Worm (Caenorhabditis elegans): ENCODE measurements around the gene F13H10.6.

DNA sequence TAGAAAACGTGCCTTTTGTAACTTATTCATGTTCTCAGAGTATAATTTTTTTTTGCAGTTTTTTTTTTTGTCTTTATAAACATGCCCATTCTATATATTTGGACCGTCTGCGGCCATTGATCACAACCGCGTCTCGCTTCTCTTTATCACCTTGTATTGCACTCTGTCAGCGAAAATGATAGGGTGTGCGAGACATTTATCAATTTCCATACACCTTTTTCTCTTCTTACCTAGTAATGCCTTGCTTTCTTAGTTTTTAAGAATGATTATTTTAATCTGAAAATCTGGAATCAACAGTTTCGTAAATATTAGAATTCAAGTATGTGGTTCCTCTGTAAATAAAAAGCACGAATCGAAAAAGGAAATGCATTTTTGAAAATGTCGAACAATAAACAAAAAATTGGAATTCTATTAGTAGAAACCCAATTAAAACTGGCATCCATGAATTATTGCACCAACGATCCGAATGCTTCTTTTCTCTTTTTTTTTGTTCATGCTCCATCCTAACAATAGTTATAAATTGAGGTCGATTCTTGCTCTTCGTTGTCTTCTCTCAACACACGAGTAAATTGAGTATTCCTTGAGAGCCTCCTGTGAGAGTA is 28.1 kb downstream of the F13H10.6 start:
- TF ChIP-seq ama-1 (optimal IDR thresholded peaks at IDR 0.05) = no peak
- no peak for TF ChIP-seq sea-1 (GFP tag; conservative IDR thresholded peaks at IDR 0.05)
- TF ChIP-seq tra-4 (tag; optimal IDR thresholded peaks at IDR 0.05) = no peak
- no peak for TF ChIP-seq scrt-1 (GFP tag; IDR thresholded peaks at IDR 0.05)
- no peak for TF ChIP-seq ceh-13 (GFP tag; optimal IDR thresholded peaks at IDR 0.05)
- TF ChIP-seq ets-7 (tag; optimal IDR thresholded peaks at IDR 0.05) = no peak
- no peak for TF ChIP-seq tbx-37 (GFP tag; conservative IDR thresholded peaks at IDR 0.05)
